Fruit fly (Drosophila melanogaster) Kc167 (cell line): ENCODE results near the gene trk.

Experiments used
- Sin3A ChIP-seq: fragments of >200 bp; optimal IDR thresholded peaks from 2 replicates; lab custom pipeline; 2018; ENCODE audit warnings: missing external identifiers
- insv ChIP-seq: fragments of >200 bp; optimal IDR thresholded peaks from 3 replicates; lab custom pipeline; 2018; ENCODE audit warnings: missing external identifiers
- psq ChIP-seq: fragments of >200 bp; optimal IDR thresholded peaks from 2 replicates; lab custom pipeline; 2017; ENCODE audit warnings: missing external identifiers
- ttk ChIP-seq: sonication (Bioruptor generic); optimal IDR thresholded peaks from 2 replicates; lab custom pipeline; 2017; ENCODE audit warnings: missing external identifiers

dm6 chr2L:10276436-10276835 lies 4.3 kb upstream of the trk start:
- TF ChIP-seq insv (lab: Kevin White, UChicago) (no peak), ttk (no peak), Sin3A (lab: Kevin White, UChicago) (no peak), psq (lab: Kevin White, UChicago) (no peak)
